Fruit fly (Drosophila melanogaster): ENCODE data around the gene vret.

vret gene

dm6 chr3R:22719607-22719949, 25.8 kb downstream of the vret start (continued):
- TF ChIP-seq phol (tag; optimal IDR thresholded peaks at IDR 0.05) (peak; percentile 50), lola (GFP tag; optimal IDR thresholded peaks at IDR 0.05) (peak in 1 of 3 experiments; percentile 26), CoRest (tag; optimal IDR thresholded peaks at IDR 0.05) (peak; percentile 40), vvl (GFP tag; IDR thresholded peaks at IDR 0.05) (0 out of 2 replicates have a peak, but pooled peaks have one; percentile 23), org-1 (GFP tag; optimal IDR thresholded peaks at IDR 0.05) (peak; percentile 5), Dref (GFP tag; IDR thresholded peaks at IDR 0.05) (no peak), CG17829 (tag; optimal IDR thresholded peaks at IDR 0.05) (peak; percentile 47), bab2 (GFP tag; optimal IDR thresholded peaks at IDR 0.05) (peak; percentile 35), en (GFP tag; optimal IDR thresholded peaks at IDR 0.05) (no peak), CG32532 (GFP tag; IDR thresholded peaks at IDR 0.05) (peak; percentile 10; the same call in 1 of the 2 replicates), Sox102F (GFP tag; optimal IDR thresholded peaks at IDR 0.05) (peak; percentile 33), CG8924 (tag; optimal IDR thresholded peaks at IDR 0.05) (peak; percentile 25), slbo (GFP tag; IDR thresholded peaks at IDR 0.05) (0 out of 2 replicates have a peak, but pooled peaks have one; percentile 18), CG3163 (GFP tag; optimal IDR thresholded peaks at IDR 0.05) (no peak), Fer3 (tag; optimal IDR thresholded peaks at IDR 0.05) (peak; percentile 16), CG13424 (tag; optimal IDR thresholded peaks at IDR 0.05) (peak; percentile 33), E2f1 (GFP tag; IDR thresholded peaks at IDR 0.05) (0 out of 2 replicates have a peak, but pooled peaks have one; percentile 11), Rfx (GFP tag; IDR thresholded peaks at IDR 0.05) (no peak), da (GFP tag; optimal IDR thresholded peaks at IDR 0.05) (no peak), CG15696 (tag; optimal IDR thresholded peaks at IDR 0.05) (peak; percentile 46)

- no peak for TF ChIP-seq CG5953 (GFP tag; IDR thresholded peaks at IDR 0.05)
- TF ChIP-seq CG10462 (GFP tag; optimal IDR thresholded peaks at IDR 0.05) = no peak
- no peak for TF ChIP-seq Tbp (GFP tag; optimal IDR thresholded peaks at IDR 0.05)
- TF ChIP-seq lilli (GFP tag; optimal IDR thresholded peaks at IDR 0.05) = no peak
- TF ChIP-seq Ets65A (GFP tag) = peak; percentile 35
- peak; percentile 73 for TF ChIP-seq sd (tag; optimal IDR thresholded peaks at IDR 0.05)
- TF ChIP-seq pum (GFP tag; optimal IDR thresholded peaks at IDR 0.05) = no peak
- TF ChIP-seq MBD-R2 (GFP tag; IDR thresholded peaks at IDR 0.05) = no peak
- TF ChIP-seq CG4282 (GFP tag; optimal IDR thresholded peaks at IDR 0.05) = no peak
- no peak; the same call in 1 of the 2 replicates for TF ChIP-seq seq (GFP tag; IDR thresholded peaks at IDR 0.05)
- TF ChIP-seq sens (GFP tag) = peak; percentile 42
- no peak for TF ChIP-seq Stat92E (GFP tag; optimal IDR thresholded peaks at IDR 0.05)
- TF ChIP-seq Med (GFP tag) = peak; percentile 49
- TF ChIP-seq Six4 (GFP tag; optimal IDR thresholded peaks at IDR 0.05) = no peak
- no peak for TF ChIP-seq CG12769 (tag; optimal IDR thresholded peaks at IDR 0.05)
- TF ChIP-seq CG10543 (GFP tag; optimal IDR thresholded peaks at IDR 0.05) = no peak
- TF ChIP-seq Hr3 (GFP tag; optimal IDR thresholded peaks at IDR 0.05) = no peak
- no peak for TF ChIP-seq CG14965 (GFP tag; optimal IDR thresholded peaks at IDR 0.05; ENCODE audit: borderline replicate concordance)
- no peak for TF ChIP-seq Hand (GFP tag; optimal IDR thresholded peaks at IDR 0.05)
- TF ChIP-seq D19A (tag; optimal IDR thresholded peaks at IDR 0.05) = peak; percentile 94
- no peak for TF ChIP-seq Chrac-16 (GFP tag; optimal IDR thresholded peaks at IDR 0.05)
- TF ChIP-seq CG13775 (GFP tag; optimal IDR thresholded peaks at IDR 0.05) = no peak
- peak; percentile 42 for TF ChIP-seq oc (tag; optimal IDR thresholded peaks at IDR 0.05)
- peak; percentile 99 for TF ChIP-seq pros (GFP tag; optimal IDR thresholded peaks at IDR 0.05)
- TF ChIP-seq sisA (GFP tag; IDR thresholded peaks at IDR 0.05) = no peak
- no peak for TF ChIP-seq PHDP (tag; optimal IDR thresholded peaks at IDR 0.05)
- TF ChIP-seq CG3726 (GFP tag; IDR thresholded peaks at IDR 0.05) = no peak
- no peak for TF ChIP-seq btn (GFP tag; optimal IDR thresholded peaks at IDR 0.05)
- TF ChIP-seq abd-A (tag; optimal IDR thresholded peaks at IDR 0.05) = peak; percentile 59
- TF ChIP-seq CG34422 (GFP tag; IDR thresholded peaks at IDR 0.05) = no peak
- no peak for TF ChIP-seq Elba2 (GFP tag; optimal IDR thresholded peaks at IDR 0.05)
These were observed 26.3 kb downstream of the vret start for dm6 chr3R:22718937-22719606.

Data from whole organism, embryonic.